Fruit fly (Drosophila melanogaster) whole organism: ENCODE measurements around the gene Ttc19.

Experiments used
- CG8478 ChIP-seq: fragments of >200 bp; optimal IDR thresholded peaks from 2 replicates; lab custom pipeline; 2018; ENCODE audit warnings: inconsistent platforms
- EcR ChIP-seq, 2 experiments: fragments of >200 bp; optimal IDR thresholded peaks; 2 replicates each; lab custom pipeline; 2017; ENCODE audit warnings: missing biosample characterization in 2 of 2, missing genetic modification characterization in 2 of 2, missing genetic modification reagents in 2 of 2
- pan ChIP-seq: fragments of >200 bp; optimal IDR thresholded peaks from 2 replicates; lab custom pipeline; 2017
- psq ChIP-seq: fragments of >200 bp; optimal IDR thresholded peaks from 2 replicates; lab custom pipeline; 2017
- usp ChIP-seq: fragments of >200 bp; optimal IDR thresholded peaks from 2 replicates; lab custom pipeline; 2017; ENCODE audit warnings: missing biosample characterization, missing genetic modification characterization, mixed read lengths

DNA sequence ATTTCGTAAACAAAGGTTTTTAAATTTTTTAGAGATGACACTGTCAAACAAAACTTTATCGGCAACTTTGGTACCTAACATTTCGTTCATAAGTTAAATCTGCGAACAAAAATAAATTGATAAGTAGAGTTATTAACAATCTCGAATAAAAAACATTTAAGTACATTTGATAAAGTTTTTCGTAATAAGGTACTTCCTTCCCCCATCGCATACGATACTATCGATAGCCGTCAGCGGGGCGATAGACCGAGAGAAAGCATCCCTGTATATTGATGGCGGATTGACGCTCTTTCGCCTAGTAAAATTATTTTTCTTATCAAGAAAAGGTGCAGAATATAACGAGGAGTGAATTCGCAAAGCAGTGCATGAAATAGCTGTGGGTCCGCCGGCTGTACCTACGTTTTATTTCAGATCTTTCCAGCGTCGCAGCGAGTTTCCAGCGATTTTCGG lies at the start of gene Ttc19, which contains the start of gene Acn:
- TF ChIP-seq EcR (GFP tag; optimal IDR thresholded peaks at IDR 0.05; lab: Kevin White, UChicago) (no peak), psq (lab: Kevin White, UChicago) (no peak), CG8478 (no peak), usp (no peak), pan (lab: Kevin White, UChicago) (no peak)
